Fruit fly (Drosophila melanogaster): ENCODE measurements around the gene Pli.

Gene Pli

dm6 chr3R:23871720-23872119, 18.1 kb downstream of the Pli start (continued):
- TF ChIP-seq CG15601 (tag; optimal IDR thresholded peaks at IDR 0.05) (no peak), CG6689 (GFP tag; IDR thresholded peaks at IDR 0.05) (no peak), CG11504 (tag; optimal IDR thresholded peaks at IDR 0.05) (peak; percentile 18), B-H1 (GFP tag; IDR thresholded peaks at IDR 0.05) (no peak; the same call in 2 of the 3 replicates), dysf (GFP tag; IDR thresholded peaks at IDR 0.05) (0 out of 3 replicates have a peak, but pooled peaks have one; percentile 26), prd (optimal IDR thresholded peaks at IDR 0.05) (no peak), prd (GFP tag; IDR thresholded peaks at IDR 0.05) (peak; percentile 30; the same call in 1 of the 3 replicates), Atf6 (GFP tag; IDR thresholded peaks at IDR 0.05) (0 out of 2 replicates have a peak, but pooled peaks have one; percentile 15), ERR (GFP tag; optimal IDR thresholded peaks at IDR 0.05) (no peak), nom (GFP tag; optimal IDR thresholded peaks at IDR 0.05) (no peak), CG17328 (GFP tag; IDR thresholded peaks at IDR 0.05) (no peak), Med (GFP tag) (peak; percentile 34), Hey (tag; optimal IDR thresholded peaks at IDR 0.05) (no peak), crol (GFP tag; IDR thresholded peaks at IDR 0.05) (peak; percentile 31; the same call in 1 of the 2 replicates), row (GFP tag; IDR thresholded peaks at IDR 0.05) (peak; percentile 50), CG11456 (GFP tag; IDR thresholded peaks at IDR 0.05) (0 out of 3 replicates have a peak, but pooled peaks have one; percentile 38), tll (GFP tag; optimal IDR thresholded peaks at IDR 0.05) (no peak), Xrp1 (GFP tag; IDR thresholded peaks at IDR 0.05) (peak; percentile 36; the same call in 1 of the 2 replicates), stc (GFP tag; IDR thresholded peaks at IDR 0.05) (peak; percentile 44; the same call in 1 of the 2 replicates), Oli (tag; optimal IDR thresholded peaks at IDR 0.05) (no peak), vvl (GFP tag; IDR thresholded peaks at IDR 0.05) (peak; percentile 37; the same call in 1 of the 2 replicates), hkb (optimal IDR thresholded peaks at IDR 0.05) (no peak), hkb (GFP tag; IDR thresholded peaks at IDR 0.05) (0 out of 2 replicates have a peak, but pooled peaks have one; percentile 10), Dip3 (GFP tag; optimal IDR thresholded peaks at IDR 0.05) (no peak), HLH3B (GFP tag; IDR thresholded peaks at IDR 0.05) (peak; percentile 24; the same call in 1 of the 2 replicates), Ptx1 (GFP tag; IDR thresholded peaks at IDR 0.05) (peak; percentile 49), gro (GFP tag; optimal IDR thresholded peaks at IDR 0.05) (no peak), Nf-YA (GFP tag; IDR thresholded peaks at IDR 0.05) (0 out of 2 replicates have a peak, but pooled peaks have one; percentile 42), dmrt99B (tag; optimal IDR thresholded peaks at IDR 0.05) (peak; percentile 35), Dfd (GFP tag; optimal IDR thresholded peaks at IDR 0.05) (no peak), E2f2 (GFP tag; IDR thresholded peaks at IDR 0.05) (no peak), so (GFP tag; IDR thresholded peaks at IDR 0.05) (0 out of 3 replicates have a peak, but pooled peaks have one; percentile 6), Adf1 (GFP tag; IDR thresholded peaks at IDR 0.05) (no peak), Blimp-1 (GFP tag; optimal IDR thresholded peaks at IDR 0.05) (no peak), luna (GFP tag; optimal IDR thresholded peaks at IDR 0.05) (no peak), Deaf1 (tag; optimal IDR thresholded peaks at IDR 0.05) (no peak), NC2α (GFP tag; optimal IDR thresholded peaks at IDR 0.05) (no peak), cad (GFP tag; optimal IDR thresholded peaks at IDR 0.05) (no peak)

- TF ChIP-seq vvl (GFP tag; IDR thresholded peaks at IDR 0.05) (peak; percentile 46; the same call in 1 of the 2 replicates), CG10654 (GFP tag; optimal IDR thresholded peaks at IDR 0.05) (no peak), CG7928 (GFP tag; optimal IDR thresholded peaks at IDR 0.05) (no peak), oc (tag; optimal IDR thresholded peaks at IDR 0.05) (peak; percentile 31), Fer3 (tag; optimal IDR thresholded peaks at IDR 0.05) (no peak), Pdp1 (GFP tag; optimal IDR thresholded peaks at IDR 0.05) (peak in 1 of 2 experiments; percentile 92)
These were observed 19.9 kb downstream of the Pli start for dm6 chr3R:23869965-23870364.

All from whole organism, embryonic.